Worm (Caenorhabditis elegans): ENCODE data around the gene npr-22.
A peak's percentile ranks its signal among the peaks of the same experiment; 100 is the strongest.

The npr-22 gene

ce11 chrIV:8587605-8588004 is 28.4 kb downstream of the npr-22 start:
- TF ChIP-seq crh-2 (tag; optimal IDR thresholded peaks at IDR 0.05) (peak; percentile 45), C34F6.9 (tag; optimal IDR thresholded peaks at IDR 0.05) (peak; percentile 29), sma-9 (GFP tag; optimal IDR thresholded peaks at IDR 0.05) (peak; percentile 16), sma-9 (tag; optimal IDR thresholded peaks at IDR 0.05) (no peak), lsy-2 (tag; optimal IDR thresholded peaks at IDR 0.05) (no peak)

- TF ChIP-seq ama-1 (optimal IDR thresholded peaks at IDR 0.05) (no peak), nhr-129 (tag; optimal IDR thresholded peaks at IDR 0.05) (no peak), aly-2 (tag; optimal IDR thresholded peaks at IDR 0.05) (no peak), ZK546.5 (tag; optimal IDR thresholded peaks at IDR 0.05) (no peak)
Observed at ce11 chrIV:8595317-8595716, 36.1 kb downstream of the npr-22 start, which contains the start of gene Y59H11AR.3. Y59H11AR.3 (minus strand) TSS chrIV:8595417.

- TF ChIP-seq sma-9 (GFP tag; optimal IDR thresholded peaks at IDR 0.05) (no peak), sma-9 (tag; optimal IDR thresholded peaks at IDR 0.05) (no peak), nhr-21 (tag; optimal IDR thresholded peaks at IDR 0.05) (no peak), lin-11 (tag; optimal IDR thresholded peaks at IDR 0.05) (no peak), snpc-4 (tag; optimal IDR thresholded peaks at IDR 0.05) (no peak), elt-3 (tag; optimal IDR thresholded peaks at IDR 0.05) (no peak), nhr-11 (tag; optimal IDR thresholded peaks at IDR 0.05) (no peak), C34F6.9 (tag; optimal IDR thresholded peaks at IDR 0.05) (no peak), ztf-11 (tag; optimal IDR thresholded peaks at IDR 0.05) (no peak), crh-2 (tag; optimal IDR thresholded peaks at IDR 0.05) (no peak), zag-1 (tag; optimal IDR thresholded peaks at IDR 0.05) (no peak), ceh-82 (tag; optimal IDR thresholded peaks at IDR 0.05) (no peak), ceh-16 (tag; optimal IDR thresholded peaks at IDR 0.05) (no peak), ztf-4 (tag; optimal IDR thresholded peaks at IDR 0.05) (no peak), aly-2 (tag; optimal IDR thresholded peaks at IDR 0.05) (no peak), ZK546.5 (tag; optimal IDR thresholded peaks at IDR 0.05) (no peak), sma-3 (GFP tag; optimal IDR thresholded peaks at IDR 0.05) (no peak), gmeb-1 (tag; optimal IDR thresholded peaks at IDR 0.05) (no peak), R02D3.7 (tag; optimal IDR thresholded peaks at IDR 0.05) (no peak), ama-1 (optimal IDR thresholded peaks at IDR 0.05) (no peak), ztf-1 (GFP tag; conservative IDR thresholded peaks at IDR 0.05) (no peak)
Observed at ce11 chrIV:8595767-8596166, 36.5 kb downstream of the npr-22 start, which contains the start of gene clec-181. clec-181 (plus strand) TSS chrIV:8596067.

- TF ChIP-seq Y55F3AM.14 (GFP tag; optimal IDR thresholded peaks at IDR 0.05) (no peak), nhr-10 (tag; optimal IDR thresholded peaks at IDR 0.05) (no peak), nhr-12 (tag; optimal IDR thresholded peaks at IDR 0.05) (no peak), nhr-77 (tag; optimal IDR thresholded peaks at IDR 0.05) (no peak), ZK546.5 (tag; optimal IDR thresholded peaks at IDR 0.05) (no peak), sma-3 (GFP tag; optimal IDR thresholded peaks at IDR 0.05) (no peak), mbf-1 (tag; optimal IDR thresholded peaks at IDR 0.05) (no peak), ztf-1 (GFP tag; conservative IDR thresholded peaks at IDR 0.05) (no peak), F13H6.1 (tag; optimal IDR thresholded peaks at IDR 0.05) (no peak), zag-1 (tag; optimal IDR thresholded peaks at IDR 0.05) (no peak), dmd-4 (tag; optimal IDR thresholded peaks at IDR 0.05) (no peak), ama-1 (optimal IDR thresholded peaks at IDR 0.05) (no peak), blmp-1 (tag; optimal IDR thresholded peaks at IDR 0.05; ENCODE audit: insufficient read depth) (peak; percentile 1), lin-11 (tag; optimal IDR thresholded peaks at IDR 0.05) (no peak), aly-2 (tag; optimal IDR thresholded peaks at IDR 0.05) (no peak), C34F6.9 (tag; optimal IDR thresholded peaks at IDR 0.05) (peak; percentile 54), mdl-1 (tag; optimal IDR thresholded peaks at IDR 0.05) (no peak), sma-9 (GFP tag; optimal IDR thresholded peaks at IDR 0.05) (peak; percentile 52), sma-9 (tag; optimal IDR thresholded peaks at IDR 0.05) (no peak), nhr-21 (tag; optimal IDR thresholded peaks at IDR 0.05) (no peak), sem-4 (tag; optimal IDR thresholded peaks at IDR 0.05) (no peak), gmeb-1 (tag; optimal IDR thresholded peaks at IDR 0.05) (peak; percentile 13), R02D3.7 (tag; optimal IDR thresholded peaks at IDR 0.05) (no peak), nhr-237 (tag; optimal IDR thresholded peaks at IDR 0.05) (no peak), nhr-23 (tag; optimal IDR thresholded peaks at IDR 0.05) (no peak), skn-1 (tag; optimal IDR thresholded peaks at IDR 0.05) (no peak), nhr-129 (tag; optimal IDR thresholded peaks at IDR 0.05) (peak; percentile 24), ceh-82 (tag; optimal IDR thresholded peaks at IDR 0.05) (no peak), unc-62 (GFP tag; optimal IDR thresholded peaks at IDR 0.05) (no peak), elt-3 (tag; optimal IDR thresholded peaks at IDR 0.05) (no peak), lin-13 (GFP tag; optimal IDR thresholded peaks at IDR 0.05) (no peak), ceh-16 (tag; optimal IDR thresholded peaks at IDR 0.05) (no peak), ztf-11 (tag; optimal IDR thresholded peaks at IDR 0.05) (no peak), mab-5 (tag; optimal IDR thresholded peaks at IDR 0.05) (no peak), lin-39 (tag; optimal IDR thresholded peaks at IDR 0.05) (no peak), unc-55 (GFP tag; optimal IDR thresholded peaks at IDR 0.05) (peak; percentile 56), nhr-11 (tag; optimal IDR thresholded peaks at IDR 0.05) (no peak), snpc-4 (tag; optimal IDR thresholded peaks at IDR 0.05) (no peak), unc-39 (tag; optimal IDR thresholded peaks at IDR 0.05) (no peak), ztf-4 (tag; optimal IDR thresholded peaks at IDR 0.05) (no peak), crh-2 (tag; optimal IDR thresholded peaks at IDR 0.05) (peak; percentile 5), lsy-2 (tag; optimal IDR thresholded peaks at IDR 0.05) (peak; percentile 8 to 57), peb-1 (tag; optimal IDR thresholded peaks at IDR 0.05) (no peak), fos-1 (tag; optimal IDR thresholded peaks at IDR 0.05) (no peak)
Observed at ce11 chrIV:8597504-8597903, 38.3 kb downstream of the npr-22 start.

Measured in whole organism, L2 larva.